Fruit fly (Drosophila melanogaster) whole organism, embryonic: ENCODE measurements around the gene CG46270.

Experiments
- BEAF-32 ChIP-seq: fragments of 200-800 bp; sonication (Bioruptor generic); optimal IDR thresholded peaks from 3 replicates; lab custom pipeline; 2017; ENCODE audit warnings: missing biosample characterization, missing genetic modification characterization, mild to moderate bottlenecking, moderate library complexity, missing genetic modification reagents
- CG10366 ChIP-seq: fragments of 200-800 bp; sonication (Bioruptor generic); IDR thresholded peaks from 2 replicates; pipeline ENCODE4 v1.3.6; 2022; ENCODE audit warnings: missing biosample characterization, missing genetic modification characterization
- CG10654 ChIP-seq: fragments of 200-800 bp; sonication (Bioruptor generic); optimal IDR thresholded peaks from 2 replicates; lab custom pipeline; 2016; ENCODE audit warnings: missing biosample characterization, missing genetic modification characterization
- CG11398 ChIP-seq: fragments of 200-800 bp; sonication (Bioruptor generic); optimal IDR thresholded peaks from 2 replicates; lab custom pipeline; 2016; ENCODE audit warnings: missing biosample characterization, missing genetic modification characterization
- CG11456 ChIP-seq: fragments of 200-800 bp; sonication (Bioruptor generic); IDR thresholded peaks from 3 replicates; pipeline ENCODE4 v1.3.6; 2022; ENCODE audit warnings: missing biosample characterization, missing genetic modification characterization
- CG1233 ChIP-seq: fragments of 200-800 bp; sonication (Bioruptor generic); optimal IDR thresholded peaks from 4 replicates; lab custom pipeline; 2018; ENCODE audit warnings: missing biosample characterization, mild to moderate bottlenecking, missing genetic modification characterization
- CG13287 ChIP-seq: fragments of 200-800 bp; sonication (Bioruptor generic); IDR thresholded peaks from 2 replicates; pipeline ENCODE4 v1.3.6; 2022; ENCODE audit warnings: missing biosample characterization, missing genetic modification characterization; ENCODE audit not compliant: partially characterized antibody
- CG13624 ChIP-seq: fragments of 200-800 bp; sonication (Bioruptor generic); optimal IDR thresholded peaks from 2 replicates; lab custom pipeline; 2016; ENCODE audit warnings: missing biosample characterization, missing genetic modification characterization
- CG16815 ChIP-seq: fragments of 200-800 bp; sonication (Bioruptor generic); optimal IDR thresholded peaks from 3 replicates; lab custom pipeline; 2017; ENCODE audit warnings: missing biosample characterization, mild to moderate bottlenecking, missing genetic modification characterization
- CG18011 ChIP-seq: fragments of 200-800 bp; sonication (Bioruptor generic); optimal IDR thresholded peaks from 2 replicates; lab custom pipeline; 2017; ENCODE audit warnings: missing biosample characterization, missing genetic modification characterization, mild to moderate bottlenecking, moderate library complexity, missing genotype
- CG18764 ChIP-seq: fragments of 200-800 bp; sonication (Bioruptor generic); optimal IDR thresholded peaks from 3 replicates; lab custom pipeline; 2016; ENCODE audit warnings: missing biosample characterization, missing genetic modification characterization
- CG2875 ChIP-seq: fragments of 200-800 bp; sonication (Bioruptor generic); optimal IDR thresholded peaks from 2 replicates; lab custom pipeline; 2017; ENCODE audit warnings: missing biosample characterization, mild to moderate bottlenecking, missing genetic modification characterization, missing genetic modification reagents
- CG2889 ChIP-seq: fragments of 200-800 bp; sonication (Bioruptor generic); IDR thresholded peaks from 3 replicates; pipeline ENCODE4 v1.3.6; 2022; ENCODE audit warnings: missing biosample characterization, missing genetic modification characterization
- CG42726 ChIP-seq: fragments of 200-800 bp; sonication (Bioruptor generic); IDR thresholded peaks from 2 replicates; pipeline ENCODE4 v1.3.6; 2022; ENCODE audit warnings: missing biosample characterization, missing genetic modification characterization; ENCODE audit not compliant: partially characterized antibody
- CG43689 ChIP-seq: fragments of 200-800 bp; sonication (Bioruptor generic); IDR thresholded peaks from 2 replicates; pipeline ENCODE4 v1.3.6; 2022; ENCODE audit warnings: missing biosample characterization, missing genetic modification characterization
- CG5180 ChIP-seq: fragments of 200-800 bp; sonication (Bioruptor generic); optimal IDR thresholded peaks from 3 replicates; lab custom pipeline; 2017; ENCODE audit warnings: missing biosample characterization, missing genetic modification characterization, mild to moderate bottlenecking, moderate library complexity, missing genetic modification reagents
- CG7745 ChIP-seq: fragments of 200-800 bp; sonication (Bioruptor generic); optimal IDR thresholded peaks from 2 replicates; lab custom pipeline; 2018; ENCODE audit warnings: missing biosample characterization, mild to moderate bottlenecking, missing genetic modification characterization, moderate library complexity
- CG9215 ChIP-seq: fragments of 200-800 bp; sonication (Bioruptor generic); IDR thresholded peaks from 2 replicates; pipeline ENCODE4 v1.3.6; 2022; ENCODE audit warnings: missing biosample characterization, missing genetic modification characterization
- CG9932 ChIP-seq: fragments of 200-800 bp; sonication (Bioruptor generic); IDR thresholded peaks from 2 replicates; pipeline ENCODE4 v1.3.6; 2022; ENCODE audit warnings: missing biosample characterization, missing genetic modification characterization
- CTCF ChIP-seq: fragments of 200-800 bp; sonication (Bioruptor generic); optimal IDR thresholded peaks from 2 replicates; lab custom pipeline; 2017; ENCODE audit warnings: missing biosample characterization, mild to moderate bottlenecking, missing genetic modification characterization, moderate library complexity
- Drgx ChIP-seq: fragments of 200-800 bp; sonication (Bioruptor generic); IDR thresholded peaks from 2 replicates; pipeline ENCODE4 v1.3.6; 2022; ENCODE audit warnings: missing biosample characterization, missing genetic modification characterization
- Fer3 ChIP-seq: fragments of 200-800 bp; sonication (Bioruptor generic); optimal IDR thresholded peaks from 2 replicates; lab custom pipeline; 2018; ENCODE audit warnings: missing biosample characterization, mild to moderate bottlenecking, missing genetic modification characterization, moderate library complexity
- H2.0 ChIP-seq: fragments of 200-800 bp; sonication (Bioruptor generic); IDR thresholded peaks from 2 replicates; pipeline ENCODE4 v1.3.6; 2022; ENCODE audit warnings: missing biosample characterization, missing genetic modification characterization
- HLHmδ ChIP-seq: fragments of 200-800 bp; sonication (Bioruptor generic); optimal IDR thresholded peaks from 2 replicates; lab custom pipeline; 2018; ENCODE audit warnings: missing biosample characterization, mild to moderate bottlenecking, missing genetic modification characterization, moderate library complexity
- Lim3 ChIP-seq: fragments of 200-800 bp; sonication (Bioruptor generic); IDR thresholded peaks from 2 replicates; pipeline ENCODE4 v1.3.6; 2022; ENCODE audit warnings: missing biosample characterization, missing genetic modification characterization
- Nf-YA ChIP-seq: fragments of 200-800 bp; sonication (Bioruptor generic); IDR thresholded peaks from 2 replicates; pipeline ENCODE4 v1.3.6; 2022; ENCODE audit warnings: missing biosample characterization, missing genetic modification characterization
- Oaz ChIP-seq: fragments of 200-800 bp; sonication (Bioruptor generic); IDR thresholded peaks from 2 replicates; pipeline ENCODE4 v1.3.6; 2022; ENCODE audit warnings: missing biosample characterization, missing genetic modification characterization
- PHDP ChIP-seq: fragments of 200-800 bp; sonication (Bioruptor generic); optimal IDR thresholded peaks from 3 replicates; lab custom pipeline; 2018; ENCODE audit warnings: missing biosample characterization, mild to moderate bottlenecking, missing genetic modification characterization, moderate library complexity
- ase ChIP-seq: fragments of 200-800 bp; sonication (Bioruptor generic); IDR thresholded peaks from 3 replicates; pipeline ENCODE4 v1.3.6; 2022; ENCODE audit warnings: missing biosample characterization, missing genetic modification characterization
- bsh ChIP-seq, 2 experiments: fragments of 200-800 bp; sonication (Bioruptor generic); optimal IDR thresholded peaks; 2 replicates each; lab custom pipeline; 2017 to 2018; ENCODE audit warnings: mild to moderate bottlenecking in 2 of 2, missing biosample characterization in 2 of 2, missing genetic modification characterization in 2 of 2, moderate library complexity in 1 of 2
- da ChIP-seq: fragments of 200-800 bp; sonication (Bioruptor generic); optimal IDR thresholded peaks from 2 replicates; lab custom pipeline; 2016; ENCODE audit warnings: missing biosample characterization, missing genetic modification characterization
- dimm ChIP-seq: fragments of 200-800 bp; sonication (Bioruptor generic); IDR thresholded peaks from 2 replicates; pipeline ENCODE4 v1.3.6; 2022; ENCODE audit warnings: missing biosample characterization, missing genetic modification characterization
- emc ChIP-seq: fragments of 200-800 bp; sonication (Bioruptor generic); optimal IDR thresholded peaks from 2 replicates; lab custom pipeline; 2016; ENCODE audit warnings: missing biosample characterization, missing genetic modification characterization
- fd102C ChIP-seq: fragments of 200-800 bp; sonication (Bioruptor generic); optimal IDR thresholded peaks from 2 replicates; lab custom pipeline; 2018; ENCODE audit warnings: missing biosample characterization, mild to moderate bottlenecking, missing genetic modification characterization, moderate library complexity
- gem ChIP-seq: fragments of 200-800 bp; sonication (Bioruptor generic); optimal IDR thresholded peaks from 2 replicates; lab custom pipeline; 2019; ENCODE audit warnings: missing biosample characterization, mild to moderate bottlenecking, missing genetic modification characterization, moderate library complexity
- grau ChIP-seq: fragments of 200-800 bp; optimal IDR thresholded peaks from 3 replicates; lab custom pipeline; 2019; ENCODE audit warnings: missing biosample characterization, mild to moderate bottlenecking, missing genetic modification characterization, moderate library complexity
- grn ChIP-seq: fragments of 200-800 bp; sonication (Bioruptor generic); optimal IDR thresholded peaks from 3 replicates; lab custom pipeline; 2017; ENCODE audit warnings: missing biosample characterization, missing genetic modification characterization
- hb ChIP-seq: fragments of 200-800 bp; sonication (Bioruptor generic); IDR thresholded peaks from 3 replicates; pipeline ENCODE4 v1.3.6; 2022; ENCODE audit warnings: missing biosample characterization, missing genetic modification characterization; ENCODE audit not compliant: partially characterized antibody
- jumu ChIP-seq: fragments of 200-800 bp; sonication (Bioruptor generic); optimal IDR thresholded peaks from 3 replicates; lab custom pipeline; 2016; ENCODE audit warnings: missing biosample characterization, missing genetic modification characterization
- kni ChIP-seq: fragments of 200-800 bp; sonication (Bioruptor generic); optimal IDR thresholded peaks from 3 replicates; lab custom pipeline; 2017; ENCODE audit warnings: mild to moderate bottlenecking, missing biosample characterization, missing genetic modification reagents, missing genetic modification characterization
- lmd ChIP-seq: fragments of 200-800 bp; sonication (Bioruptor generic); IDR thresholded peaks from 2 replicates; pipeline ENCODE4 v1.3.6; 2022; ENCODE audit warnings: missing biosample characterization, missing genetic modification characterization
- mirr ChIP-seq: fragments of 200-800 bp; sonication (Bioruptor generic); optimal IDR thresholded peaks from 3 replicates; lab custom pipeline; 2018; ENCODE audit warnings: missing biosample characterization, mild to moderate bottlenecking, missing genetic modification characterization
- onecut ChIP-seq: fragments of 200-800 bp; sonication (Bioruptor generic); IDR thresholded peaks from 2 replicates; pipeline ENCODE4 v1.3.6; 2022; ENCODE audit warnings: missing biosample characterization, missing genetic modification characterization
- org-1 ChIP-seq: fragments of 200-800 bp; sonication (Bioruptor generic); optimal IDR thresholded peaks from 2 replicates; lab custom pipeline; 2017; ENCODE audit warnings: missing biosample characterization, missing genetic modification characterization
- peb ChIP-seq: fragments of 200-800 bp; sonication (Bioruptor generic); IDR thresholded peaks from 2 replicates; pipeline ENCODE4 v1.3.6; 2022; ENCODE audit warnings: missing biosample characterization, missing genetic modification characterization
- pum ChIP-seq: fragments of 200-800 bp; sonication (Bioruptor generic); optimal IDR thresholded peaks from 2 replicates; lab custom pipeline; 2016; ENCODE audit warnings: missing biosample characterization, missing genetic modification characterization
- ro ChIP-seq: fragments of 200-800 bp; sonication (Bioruptor generic); IDR thresholded peaks from 2 replicates; pipeline ENCODE4 v1.3.6; 2022; ENCODE audit warnings: missing biosample characterization, missing genetic modification characterization
- schlank ChIP-seq: fragments of 200-800 bp; sonication (Bioruptor generic); optimal IDR thresholded peaks from 2 replicates; lab custom pipeline; 2018; ENCODE audit warnings: missing biosample characterization, mild to moderate bottlenecking, missing genetic modification characterization
- vfl ChIP-seq: fragments of 200-800 bp; sonication (Bioruptor generic); optimal IDR thresholded peaks from 2 replicates; lab custom pipeline; 2016; ENCODE audit warnings: missing biosample characterization, missing genetic modification characterization
- zf30C ChIP-seq: fragments of 200-800 bp; sonication (Bioruptor generic); optimal IDR thresholded peaks from 3 replicates; lab custom pipeline; 2018; ENCODE audit warnings: missing biosample characterization, mild to moderate bottlenecking, missing genetic modification characterization

The CG46270 gene

dm6 chr3R:10388128-10389026 lies 39.8 kb downstream of the CG46270 start, which contains the start of gene cwo (continued):
- no peak for TF ChIP-seq dimm (GFP tag; lab: Robert Waterston, UW)
- TF ChIP-seq CG16815 (GFP tag; lab: Kevin White, UChicago): no peak
- TF ChIP-seq CG1233 (GFP tag; lab: Kevin White, UChicago): no peak
- TF ChIP-seq CG43689 (GFP tag; lab: Robert Waterston, UW): no peak
- peak; percentile 3 for TF ChIP-seq grau (tag; lab: Kevin White, UChicago)
- peak; percentile 77 for TF ChIP-seq mirr
- TF ChIP-seq CG18764 (GFP tag; lab: Kevin White, UChicago): no peak
- TF ChIP-seq PHDP (tag; lab: Kevin White, UChicago): no peak
- TF ChIP-seq pum (GFP tag; lab: Kevin White, UChicago): no peak
- no peak for TF ChIP-seq H2.0 (GFP tag; lab: Robert Waterston, UW)
- no peak for TF ChIP-seq jumu (GFP tag; lab: Kevin White, UChicago)
- no peak for TF ChIP-seq lmd
- no peak for TF ChIP-seq CTCF (GFP tag; lab: Kevin White, UChicago)
- no peak for TF ChIP-seq vfl (GFP tag; lab: Kevin White, UChicago)
- peak; percentile 53 for TF ChIP-seq onecut
- no peak for TF ChIP-seq CG2889 (GFP tag; lab: Robert Waterston, UW)
- peak; percentile 2 for TF ChIP-seq CG7745 (tag; lab: Kevin White, UChicago)
- no peak for TF ChIP-seq schlank
- no peak for TF ChIP-seq CG10654 (GFP tag; lab: Kevin White, UChicago)
- peak; percentile 33 for TF ChIP-seq CG5180 (GFP tag; lab: Kevin White, UChicago)
- peak in 1 of 2 experiments; percentile 53 for TF ChIP-seq bsh (GFP tag; optimal IDR thresholded peaks at IDR 0.05; lab: Kevin White, UChicago)
- TF ChIP-seq Oaz: no peak
- peak; percentile 31 for TF ChIP-seq Fer3
- TF ChIP-seq da: peak; percentile 13
- peak; percentile 14 for TF ChIP-seq gem (tag; lab: Kevin White, UChicago)
- TF ChIP-seq HLHmδ (GFP tag; lab: Kevin White, UChicago): peak; percentile 78
- peak; percentile 85 for TF ChIP-seq grn
- no peak for TF ChIP-seq org-1 (GFP tag; lab: Kevin White, UChicago)
- TF ChIP-seq CG11456: no peak
- TF ChIP-seq zf30C (GFP tag; lab: Kevin White, UChicago): no peak
- TF ChIP-seq Nf-YA: no peak
- no peak for TF ChIP-seq CG42726
- peak; percentile 3 for TF ChIP-seq CG2875 (GFP tag; lab: Kevin White, UChicago)
- no peak for TF ChIP-seq hb (GFP tag; lab: Robert Waterston, UW)
- TF ChIP-seq CG11398: peak; percentile 29
- TF ChIP-seq ase: no peak
- TF ChIP-seq CG18011: no peak
- no peak for TF ChIP-seq BEAF-32
- no peak for TF ChIP-seq Drgx
- no peak for TF ChIP-seq CG9932 (GFP tag; lab: Robert Waterston, UW)
- peak; percentile 14 for TF ChIP-seq CG13624 (GFP tag; lab: Kevin White, UChicago)
- TF ChIP-seq Lim3 (GFP tag; lab: Robert Waterston, UW): no peak
- TF ChIP-seq CG9215 (GFP tag; lab: Robert Waterston, UW): no peak
- no peak for TF ChIP-seq fd102C (GFP tag; lab: Kevin White, UChicago)
- TF ChIP-seq CG10366 (GFP tag; lab: Robert Waterston, UW): no peak
- no peak for TF ChIP-seq CG13287 (GFP tag; lab: Robert Waterston, UW)
- TF ChIP-seq ro (GFP tag; lab: Robert Waterston, UW): no peak
- TF ChIP-seq kni: peak; percentile 76
- no peak for TF ChIP-seq peb (GFP tag; lab: Robert Waterston, UW)
- no peak for TF ChIP-seq emc (GFP tag; lab: Kevin White, UChicago)
